Worm (Caenorhabditis elegans): ENCODE measurements around the gene sre-54.

ce11 chrII:12303142-12303541 lies 29.6 kb upstream of the sre-54 start, which contains the start of gene sre-50:
- no peak for TF ChIP-seq flt-1 (GFP tag; IDR thresholded peaks at IDR 0.05)
- no peak for TF ChIP-seq ztf-23 (GFP tag; IDR thresholded peaks at IDR 0.05)
- TF ChIP-seq ref-1 (GFP tag; conservative IDR thresholded peaks at IDR 0.05), result no peak
- no peak for TF ChIP-seq cog-1 (tag; optimal IDR thresholded peaks at IDR 0.05)
- TF ChIP-seq T22C8.4 (GFP tag; IDR thresholded peaks at IDR 0.05), result peak; percentile 67; the same call in 1 of the 2 replicates

Data from whole organism, midembryonic.